Fruit fly (Drosophila melanogaster): ENCODE measurements around the gene Ugt302E1.

Gene Ugt302E1

dm6 chr3R:11200042-11200884 is 45.8 kb downstream of the Ugt302E1 start:
- TF ChIP-seq Hr83 (GFP tag; optimal IDR thresholded peaks at IDR 0.05; ENCODE audit: poor library complexity, severe bottlenecking) (peak; percentile 21), foxo (GFP tag; optimal IDR thresholded peaks at IDR 0.05) (no peak), Hr78 (GFP tag; optimal IDR thresholded peaks at IDR 0.05) (no peak), dl (GFP tag; optimal IDR thresholded peaks at IDR 0.05; ENCODE audit: insufficient read depth in 1 of 2, partially characterized antibody in 2 of 2) (peak; percentile 48 to 81), pan (optimal IDR thresholded peaks at IDR 0.05) (no peak), Dif (GFP tag; optimal IDR thresholded peaks at IDR 0.05; ENCODE audit: partially characterized antibody) (peak; percentile 83)

- TF ChIP-seq rgr (GFP tag; optimal IDR thresholded peaks at IDR 0.05): peak; percentile 86
- TF ChIP-seq Vsx2 (GFP tag; optimal IDR thresholded peaks at IDR 0.05; ENCODE audit: partially characterized antibody): no peak
- no peak for TF ChIP-seq usp (GFP tag; optimal IDR thresholded peaks at IDR 0.05)
- no peak for TF ChIP-seq GATAd (GFP tag; optimal IDR thresholded peaks at IDR 0.05)
- no peak for TF ChIP-seq lola (GFP tag; optimal IDR thresholded peaks at IDR 0.05)
- no peak for TF ChIP-seq CrebA (GFP tag; optimal IDR thresholded peaks at IDR 0.05; ENCODE audit: borderline replicate concordance)
- no peak for TF ChIP-seq Dfd (GFP tag; optimal IDR thresholded peaks at IDR 0.05)
- peak; percentile 80 for TF ChIP-seq sage (GFP tag; optimal IDR thresholded peaks at IDR 0.05)
- peak; percentile 32 for TF ChIP-seq dmrt93B (GFP tag; optimal IDR thresholded peaks at IDR 0.05)
- TF ChIP-seq Rel (GFP tag; optimal IDR thresholded peaks at IDR 0.05): peak; percentile 77
- TF ChIP-seq Rel (tag; optimal IDR thresholded peaks at IDR 0.05): peak; percentile 42
- TF ChIP-seq Myc (optimal IDR thresholded peaks at IDR 0.05): no peak
- TF ChIP-seq Abd-B (GFP tag; optimal IDR thresholded peaks at IDR 0.05): no peak
- TF ChIP-seq CG9705 (GFP tag; optimal IDR thresholded peaks at IDR 0.05): no peak
- no peak for TF ChIP-seq dsf (GFP tag; optimal IDR thresholded peaks at IDR 0.05; ENCODE audit: borderline replicate concordance)
- TF ChIP-seq Hr78 (GFP tag; optimal IDR thresholded peaks at IDR 0.05): no peak
- peak; percentile 53 for TF ChIP-seq woc (GFP tag; optimal IDR thresholded peaks at IDR 0.05)
- TF ChIP-seq CG32264 (GFP tag; optimal IDR thresholded peaks at IDR 0.05): peak; percentile 55
- peak; percentile 39 to 81 for TF ChIP-seq foxo (GFP tag; optimal IDR thresholded peaks at IDR 0.05)
- TF ChIP-seq HLH106 (tag; optimal IDR thresholded peaks at IDR 0.05): peak; percentile 65
- TF ChIP-seq br (GFP tag; optimal IDR thresholded peaks at IDR 0.05): peak; percentile 56
- peak; percentile 39 for TF ChIP-seq sv (GFP tag; optimal IDR thresholded peaks at IDR 0.05)
- TF ChIP-seq Sp1 (GFP tag; optimal IDR thresholded peaks at IDR 0.05): peak; percentile 74
- TF ChIP-seq Jra (GFP tag; optimal IDR thresholded peaks at IDR 0.05): no peak
- TF ChIP-seq N (GFP tag; optimal IDR thresholded peaks at IDR 0.05): no peak
- TF ChIP-seq fru (GFP tag; optimal IDR thresholded peaks at IDR 0.05): peak; percentile 76
- peak; percentile 69 for TF ChIP-seq ey (GFP tag; optimal IDR thresholded peaks at IDR 0.05)
- peak; percentile 85 for TF ChIP-seq h (GFP tag; optimal IDR thresholded peaks at IDR 0.05)
- peak; percentile 61 for TF ChIP-seq pan (optimal IDR thresholded peaks at IDR 0.05)
- no peak for TF ChIP-seq tai (GFP tag; optimal IDR thresholded peaks at IDR 0.05)
- TF ChIP-seq dl (GFP tag; optimal IDR thresholded peaks at IDR 0.05; ENCODE audit: insufficient read depth in 1 of 2, partially characterized antibody in 2 of 2): no peak
- TF ChIP-seq Hr83 (GFP tag; optimal IDR thresholded peaks at IDR 0.05; ENCODE audit: poor library complexity, severe bottlenecking): no peak
- no peak for TF ChIP-seq Dif (GFP tag; optimal IDR thresholded peaks at IDR 0.05; ENCODE audit: partially characterized antibody)
- TF ChIP-seq brk (GFP tag; optimal IDR thresholded peaks at IDR 0.05): peak; percentile 86
- no peak for TF ChIP-seq jim (GFP tag; optimal IDR thresholded peaks at IDR 0.05)
- no peak for TF ChIP-seq Mio (GFP tag; optimal IDR thresholded peaks at IDR 0.05)
- peak; percentile 50 for TF ChIP-seq Hnf4 (GFP tag; optimal IDR thresholded peaks at IDR 0.05)
- TF ChIP-seq OdsH (GFP tag; optimal IDR thresholded peaks at IDR 0.05): peak; percentile 85
- peak; percentile 74 for TF ChIP-seq psq (GFP tag; optimal IDR thresholded peaks at IDR 0.05)
These were observed 46.5 kb downstream of the Ugt302E1 start for dm6 chr3R:11200885-11201421.
